Fruit fly (Drosophila melanogaster): ENCODE data around the gene twin.

The twin gene

dm6 chr3R:24271071-24271470 lies 49.3 kb upstream of the twin start, which contains the start of gene jar (continued):
- peak; percentile 11 for TF ChIP-seq CG30020 (tag; optimal IDR thresholded peaks at IDR 0.05)
- peak; percentile 71 for TF ChIP-seq CG10543 (GFP tag; optimal IDR thresholded peaks at IDR 0.05)
- TF ChIP-seq CG10462 (GFP tag; optimal IDR thresholded peaks at IDR 0.05) = no peak
- peak; percentile 39 for TF ChIP-seq run (tag; optimal IDR thresholded peaks at IDR 0.05)
- peak; percentile 69 for TF ChIP-seq mirr (GFP tag; optimal IDR thresholded peaks at IDR 0.05)
- TF ChIP-seq Six4 (GFP tag; optimal IDR thresholded peaks at IDR 0.05) = no peak
- no peak for TF ChIP-seq slp2 (GFP tag; optimal IDR thresholded peaks at IDR 0.05)
- peak; percentile 25 for TF ChIP-seq HLHmδ (GFP tag; optimal IDR thresholded peaks at IDR 0.05)
- TF ChIP-seq pita (GFP tag; optimal IDR thresholded peaks at IDR 0.05) = no peak
- peak; percentile 35 for TF ChIP-seq CG17328 (GFP tag; IDR thresholded peaks at IDR 0.05)
- TF ChIP-seq CG9609 (GFP tag; optimal IDR thresholded peaks at IDR 0.05) = no peak
- peak; percentile 92 for TF ChIP-seq CG42726 (GFP tag; IDR thresholded peaks at IDR 0.05; ENCODE audit: partially characterized antibody)
- TF ChIP-seq HmgD (GFP tag; optimal IDR thresholded peaks at IDR 0.05) = peak; percentile 28
- TF ChIP-seq fru (optimal IDR thresholded peaks at IDR 0.05) = no peak
- no peak for TF ChIP-seq GATAe (GFP tag; conservative IDR thresholded peaks at IDR 0.05)
- TF ChIP-seq pan (optimal IDR thresholded peaks at IDR 0.05) = no peak
- no peak for TF ChIP-seq pan (GFP tag; optimal IDR thresholded peaks at IDR 0.05 in 1 of 2, IDR thresholded peaks at IDR 0.05 in 1 of 2)
- no peak for TF ChIP-seq CG11695 (GFP tag; IDR thresholded peaks at IDR 0.05)
- TF ChIP-seq ewg (GFP tag; optimal IDR thresholded peaks at IDR 0.05) = peak; percentile 47
- TF ChIP-seq emc (GFP tag; optimal IDR thresholded peaks at IDR 0.05) = no peak
- TF ChIP-seq E2f1 (GFP tag; IDR thresholded peaks at IDR 0.05) = peak; percentile 95
- TF ChIP-seq CG31441 (GFP tag; IDR thresholded peaks at IDR 0.05) = no peak; the same call in 1 of the 2 replicates
- peak; percentile 71 for TF ChIP-seq CG12071 (GFP tag; optimal IDR thresholded peaks at IDR 0.05)
- TF ChIP-seq Hr3 (GFP tag; optimal IDR thresholded peaks at IDR 0.05) = no peak
- peak; percentile 6 for TF ChIP-seq CG1647 (GFP tag; optimal IDR thresholded peaks at IDR 0.05)
- TF ChIP-seq CG10565 (GFP tag; optimal IDR thresholded peaks at IDR 0.05) = no peak
- peak; percentile 56; the same call in 1 of the 2 replicates for TF ChIP-seq Atf6 (GFP tag; IDR thresholded peaks at IDR 0.05)
- no peak for TF ChIP-seq ttk (GFP tag; IDR thresholded peaks at IDR 0.05)
- TF ChIP-seq B-H1 (GFP tag; IDR thresholded peaks at IDR 0.05) = no peak; the same call in 2 of the 3 replicates
- peak; percentile 49 for TF ChIP-seq Sin3A (optimal IDR thresholded peaks at IDR 0.05)
- peak; percentile 23 for TF ChIP-seq cad (GFP tag; optimal IDR thresholded peaks at IDR 0.05)
- peak; percentile 11 for TF ChIP-seq zf30C (GFP tag; optimal IDR thresholded peaks at IDR 0.05)
- peak in 1 of 2 experiments; percentile 73 for TF ChIP-seq insv (GFP tag; optimal IDR thresholded peaks at IDR 0.05)

dm6 chr3R:24270578-24270977 lies 48.8 kb upstream of the twin start:
- TF ChIP-seq btn (GFP tag; optimal IDR thresholded peaks at IDR 0.05) = no peak
- no peak for TF ChIP-seq Mad (GFP tag; optimal IDR thresholded peaks at IDR 0.05)
- TF ChIP-seq hkb (optimal IDR thresholded peaks at IDR 0.05) = peak; percentile 9
- no peak for TF ChIP-seq hkb (GFP tag; IDR thresholded peaks at IDR 0.05)
- no peak for TF ChIP-seq gcm (GFP tag; optimal IDR thresholded peaks at IDR 0.05)
- no peak for TF ChIP-seq CG16815 (GFP tag; optimal IDR thresholded peaks at IDR 0.05)
- no peak for TF ChIP-seq B-H1 (GFP tag; IDR thresholded peaks at IDR 0.05)
- no peak for TF ChIP-seq CG30431 (GFP tag; optimal IDR thresholded peaks at IDR 0.05)
- no peak for TF ChIP-seq Adf1 (GFP tag; IDR thresholded peaks at IDR 0.05)
- TF ChIP-seq tll (GFP tag; optimal IDR thresholded peaks at IDR 0.05) = peak in 1 of 2 experiments; percentile 30

dm6 chr3R:24270034-24270433 lies 48.3 kb upstream of the twin start:
- peak; percentile 94 for TF ChIP-seq CG4360 (GFP tag; IDR thresholded peaks at IDR 0.05)
- no peak for TF ChIP-seq en (GFP tag; optimal IDR thresholded peaks at IDR 0.05)
- no peak for TF ChIP-seq CG11247 (GFP tag; IDR thresholded peaks at IDR 0.05)
- no peak for TF ChIP-seq Aef1 (GFP tag; IDR thresholded peaks at IDR 0.05)
- peak; percentile 73 for TF ChIP-seq kni (GFP tag; optimal IDR thresholded peaks at IDR 0.05)
- TF ChIP-seq dmrt11E (tag; optimal IDR thresholded peaks at IDR 0.05) = peak; percentile 37
- TF ChIP-seq CG9609 (GFP tag; optimal IDR thresholded peaks at IDR 0.05) = no peak
- no peak for TF ChIP-seq lilli (GFP tag; optimal IDR thresholded peaks at IDR 0.05)
- no peak for TF ChIP-seq grn (GFP tag; optimal IDR thresholded peaks at IDR 0.05)
- no peak for TF ChIP-seq CG17912 (GFP tag; optimal IDR thresholded peaks at IDR 0.05)
- TF ChIP-seq CG10209 (GFP tag; optimal IDR thresholded peaks at IDR 0.05) = peak; percentile 18
- TF ChIP-seq zfh1 (GFP tag; IDR thresholded peaks at IDR 0.05) = 0 out of 3 replicates have a peak, but pooled peaks have one; percentile 52
